Fruit fly (Drosophila melanogaster) whole organism, embryonic: ENCODE measurements around the gene Mitf.

ENCODE experiments used
- BEAF-32 ChIP-seq: fragments of 200-800 bp; sonication (Bioruptor generic); optimal IDR thresholded peaks from 3 replicates; lab custom pipeline; 2017; ENCODE audit warnings: missing biosample characterization, missing genetic modification characterization, mild to moderate bottlenecking, moderate library complexity, missing genetic modification reagents
- Bgb ChIP-seq: fragments of 200-800 bp; sonication (Bioruptor generic); IDR thresholded peaks from 2 replicates; pipeline ENCODE4 v1.3.6; 2022; ENCODE audit warnings: missing biosample characterization, missing genetic modification characterization; ENCODE audit not compliant: partially characterized antibody
- CG10147 ChIP-seq: fragments of 200-800 bp; sonication (Bioruptor generic); optimal IDR thresholded peaks from 2 replicates; lab custom pipeline; 2019; ENCODE audit warnings: missing biosample characterization, mild to moderate bottlenecking, missing genetic modification characterization, moderate library complexity
- CG10321 ChIP-seq: fragments of 200-800 bp; sonication (Bioruptor generic); IDR thresholded peaks from 2 replicates; pipeline ENCODE4 v1.3.6; 2022; ENCODE audit warnings: missing biosample characterization, missing genetic modification characterization
- CG11085 ChIP-seq: fragments of 200-800 bp; sonication (Bioruptor generic); IDR thresholded peaks from 2 replicates; pipeline ENCODE4 v1.3.6; 2022; ENCODE audit warnings: missing biosample characterization, missing genetic modification characterization
- CG11560 ChIP-seq: fragments of 200-800 bp; sonication (Bioruptor generic); IDR thresholded peaks from 3 replicates; pipeline ENCODE4 v1.3.6; 2022; ENCODE audit warnings: missing biosample characterization, missing genetic modification characterization
- CG12391 ChIP-seq: fragments of 200-800 bp; sonication (Bioruptor generic); optimal IDR thresholded peaks from 3 replicates; lab custom pipeline; 2018; ENCODE audit warnings: missing biosample characterization, mild to moderate bottlenecking, missing genetic modification characterization, moderate library complexity
- CG12659 ChIP-seq: fragments of 200-800 bp; sonication (Bioruptor generic); optimal IDR thresholded peaks from 3 replicates; lab custom pipeline; 2017; ENCODE audit warnings: mild to moderate bottlenecking, missing biosample characterization, missing genetic modification reagents, missing genetic modification characterization
- CG14441 ChIP-seq: fragments of 200-800 bp; sonication (Bioruptor generic); IDR thresholded peaks from 2 replicates; pipeline ENCODE4 v1.3.6; 2022; ENCODE audit warnings: missing biosample characterization, missing genetic modification characterization
- CG16813 ChIP-seq: fragments of 200-800 bp; sonication (Bioruptor generic); IDR thresholded peaks from 3 replicates; pipeline ENCODE4 v1.3.6; 2022; ENCODE audit warnings: missing biosample characterization, missing genetic modification characterization; ENCODE audit not compliant: partially characterized antibody
- CG17328 ChIP-seq: fragments of 200-800 bp; sonication (Bioruptor generic); IDR thresholded peaks from 2 replicates; pipeline ENCODE4 v1.3.6; 2022; ENCODE audit warnings: missing biosample characterization, missing genetic modification characterization
- CG30020 ChIP-seq: fragments of 200-800 bp; optimal IDR thresholded peaks from 2 replicates; lab custom pipeline; 2019; ENCODE audit warnings: missing biosample characterization, mild to moderate bottlenecking, missing genetic modification characterization, moderate library complexity
- CG3065 ChIP-seq: fragments of 200-800 bp; sonication (Bioruptor generic); optimal IDR thresholded peaks from 2 replicates; lab custom pipeline; 2016; ENCODE audit warnings: missing biosample characterization, missing genetic modification characterization
- CG32532 ChIP-seq: fragments of 200-800 bp; sonication (Bioruptor generic); IDR thresholded peaks from 2 replicates; pipeline ENCODE4 v1.3.6; 2022; ENCODE audit warnings: missing biosample characterization, missing genetic modification characterization
- CG3847 ChIP-seq: fragments of 200-800 bp; sonication (Bioruptor generic); IDR thresholded peaks from 2 replicates; pipeline ENCODE4 v1.3.6; 2022; ENCODE audit warnings: missing biosample characterization, missing genetic modification characterization
- CG6765 ChIP-seq: fragments of 200-800 bp; sonication (Bioruptor generic); optimal IDR thresholded peaks from 3 replicates; lab custom pipeline; 2017; ENCODE audit warnings: missing biosample characterization, mild to moderate bottlenecking, missing genetic modification characterization
- CG7963 ChIP-seq: fragments of 200-800 bp; sonication (Bioruptor generic); IDR thresholded peaks from 3 replicates; pipeline ENCODE4 v1.3.6; 2022; ENCODE audit warnings: missing biosample characterization, missing genetic modification characterization; ENCODE audit not compliant: partially characterized antibody
- CG8089 ChIP-seq: fragments of 200-800 bp; sonication (Bioruptor generic); optimal IDR thresholded peaks from 3 replicates; lab custom pipeline; 2016; ENCODE audit warnings: missing biosample characterization, missing genetic modification characterization
- CG8290 ChIP-seq, 3 experiments: fragments of 200-800 bp; sonication (Bioruptor generic); optimal IDR thresholded peaks; 2 replicates each; lab custom pipeline; 2016 to 2019; ENCODE audit warnings: missing biosample characterization in 3 of 3, missing genetic modification characterization in 3 of 3, mild to moderate bottlenecking in 2 of 3, moderate library complexity in 1 of 3
- CG8359 ChIP-seq: fragments of 200-800 bp; sonication (Bioruptor generic); optimal IDR thresholded peaks from 2 replicates; lab custom pipeline; 2017; ENCODE audit warnings: missing biosample characterization, mild to moderate bottlenecking, missing genetic modification characterization, borderline replicate concordance
- D19B ChIP-seq: fragments of 200-800 bp; sonication (Bioruptor generic); optimal IDR thresholded peaks from 2 replicates; lab custom pipeline; 2017; ENCODE audit warnings: missing biosample characterization, mild to moderate bottlenecking, missing genetic modification characterization
- Dip3 ChIP-seq: fragments of 200-800 bp; sonication (Bioruptor generic); optimal IDR thresholded peaks from 3 replicates; lab custom pipeline; 2016; ENCODE audit warnings: missing biosample characterization, missing genetic modification characterization
- E2f1 ChIP-seq: fragments of 200-800 bp; sonication (Bioruptor generic); IDR thresholded peaks from 2 replicates; pipeline ENCODE4 v1.3.6; 2022; ENCODE audit warnings: missing biosample characterization, missing genetic modification characterization
- Fer3 ChIP-seq: fragments of 200-800 bp; sonication (Bioruptor generic); optimal IDR thresholded peaks from 2 replicates; lab custom pipeline; 2018; ENCODE audit warnings: missing biosample characterization, mild to moderate bottlenecking, missing genetic modification characterization, moderate library complexity
- HmgD ChIP-seq: fragments of 200-800 bp; sonication (Bioruptor generic); optimal IDR thresholded peaks from 3 replicates; lab custom pipeline; 2016; ENCODE audit warnings: missing biosample characterization, missing genetic modification characterization
- Hr39 ChIP-seq: fragments of >200 bp; optimal IDR thresholded peaks from 2 replicates; lab custom pipeline; 2017
- Myb ChIP-seq: fragments of 200-800 bp; sonication (Bioruptor generic); optimal IDR thresholded peaks from 2 replicates; lab custom pipeline; 2016; ENCODE audit warnings: missing biosample characterization, missing genetic modification characterization
- Oaz ChIP-seq: fragments of 200-800 bp; sonication (Bioruptor generic); IDR thresholded peaks from 2 replicates; pipeline ENCODE4 v1.3.6; 2022; ENCODE audit warnings: missing biosample characterization, missing genetic modification characterization
- Optix ChIP-seq: fragments of 200-800 bp; sonication (Bioruptor generic); IDR thresholded peaks from 3 replicates; pipeline ENCODE4 v1.3.6; 2022; ENCODE audit warnings: missing biosample characterization, missing genetic modification characterization
- Scr ChIP-seq: fragments of 200-800 bp; sonication (Bioruptor generic); IDR thresholded peaks from 2 replicates; pipeline ENCODE4 v1.3.6; 2022; ENCODE audit warnings: missing biosample characterization, missing genetic modification characterization; ENCODE audit not compliant: partially characterized antibody
- al ChIP-seq: fragments of 200-800 bp; sonication (Bioruptor generic); IDR thresholded peaks from 2 replicates; pipeline ENCODE4 v1.3.6; 2022; ENCODE audit warnings: missing biosample characterization, missing genetic modification characterization
- ara ChIP-seq: fragments of 200-800 bp; sonication (Bioruptor generic); IDR thresholded peaks from 2 replicates; pipeline ENCODE4 v1.3.6; 2022; ENCODE audit warnings: missing biosample characterization, missing genetic modification characterization
- ash1 ChIP-seq: fragments of 200-800 bp; sonication (Bioruptor generic); optimal IDR thresholded peaks from 2 replicates; lab custom pipeline; 2018; ENCODE audit warnings: missing biosample characterization, mild to moderate bottlenecking, missing genetic modification characterization
- bowl ChIP-seq: fragments of 200-800 bp; sonication (Bioruptor generic); IDR thresholded peaks from 2 replicates; pipeline ENCODE4 v1.3.6; 2022; ENCODE audit warnings: missing biosample characterization, missing genetic modification characterization
- chinmo ChIP-seq: fragments of 200-800 bp; sonication (Bioruptor generic); IDR thresholded peaks from 4 replicates; pipeline ENCODE4 v1.3.6; 2022; ENCODE audit warnings: missing biosample characterization, missing genetic modification characterization; ENCODE audit not compliant: partially characterized antibody
- chn ChIP-seq: fragments of 200-800 bp; sonication (Bioruptor generic); optimal IDR thresholded peaks from 2 replicates; lab custom pipeline; 2016; ENCODE audit warnings: missing biosample characterization, missing genetic modification characterization
- fd102C ChIP-seq: fragments of 200-800 bp; sonication (Bioruptor generic); optimal IDR thresholded peaks from 2 replicates; lab custom pipeline; 2018; ENCODE audit warnings: missing biosample characterization, mild to moderate bottlenecking, missing genetic modification characterization, moderate library complexity
- fd3F ChIP-seq: fragments of 200-800 bp; sonication (Bioruptor generic); optimal IDR thresholded peaks from 2 replicates; lab custom pipeline; 2018; ENCODE audit warnings: missing biosample characterization, mild to moderate bottlenecking, missing genetic modification characterization, moderate library complexity
- gsb-n ChIP-seq: fragments of 200-800 bp; sonication (Bioruptor generic); optimal IDR thresholded peaks from 3 replicates; lab custom pipeline; 2018; ENCODE audit warnings: missing biosample characterization, mild to moderate bottlenecking, missing genetic modification characterization
- ham ChIP-seq: fragments of 200-800 bp; sonication (Bioruptor generic); IDR thresholded peaks from 2 replicates; pipeline ENCODE4 v1.3.6; 2022; ENCODE audit warnings: missing biosample characterization, missing genetic modification characterization
- hbn ChIP-seq: fragments of 200-800 bp; sonication (Bioruptor generic); IDR thresholded peaks from 2 replicates; pipeline ENCODE4 v1.3.6; 2022; ENCODE audit warnings: missing biosample characterization, missing genetic modification characterization; ENCODE audit not compliant: partially characterized antibody
- hkb ChIP-seq, 2 experiments: fragments of 200-800 bp in 1 of 2; fragments of >200 bp in 1 of 2; sonication (Bioruptor generic) in 1 of 2; IDR thresholded peaks in 1 of 2; optimal IDR thresholded peaks in 1 of 2; 2 replicates each; pipeline versions ENCODE4 v1.3.6 to Lab custom; 2017 to 2022; ENCODE audit warnings: missing biosample characterization in 1 of 2, missing genetic modification characterization in 1 of 2
- lab ChIP-seq: fragments of 200-800 bp; sonication (Bioruptor generic); optimal IDR thresholded peaks from 3 replicates; lab custom pipeline; 2017; ENCODE audit warnings: missing biosample characterization, missing genetic modification characterization, mild to moderate bottlenecking, moderate library complexity, missing genetic modification reagents
- mirr ChIP-seq: fragments of 200-800 bp; sonication (Bioruptor generic); optimal IDR thresholded peaks from 3 replicates; lab custom pipeline; 2018; ENCODE audit warnings: missing biosample characterization, mild to moderate bottlenecking, missing genetic modification characterization
- pb ChIP-seq: fragments of 200-800 bp; sonication (Bioruptor generic); optimal IDR thresholded peaks from 3 replicates; lab custom pipeline; 2016; ENCODE audit warnings: missing biosample characterization, missing genetic modification characterization
- salm ChIP-seq: fragments of 200-800 bp; sonication (Bioruptor generic); optimal IDR thresholded peaks from 2 replicates; lab custom pipeline; 2018; ENCODE audit warnings: missing biosample characterization, mild to moderate bottlenecking, missing genetic modification characterization
- sc ChIP-seq, 3 experiments: fragments of >200 bp in 2 of 3; fragments of 200-800 bp in 1 of 3; sonication (Bioruptor generic) in 1 of 3; optimal IDR thresholded peaks; 2 replicates in 2 of 3; 3 replicates in 1 of 3; lab custom pipeline; 2017; ENCODE audit warnings: mild to moderate bottlenecking in 1 of 3, missing biosample characterization in 1 of 3, missing genetic modification characterization in 1 of 3, missing genetic modification reagents in 1 of 3
- tgo ChIP-seq: fragments of 200-800 bp; sonication (Bioruptor generic); IDR thresholded peaks from 3 replicates; pipeline ENCODE4 v1.3.6; 2022; ENCODE audit warnings: missing biosample characterization, missing genetic modification characterization
- usp ChIP-seq: fragments of >200 bp; optimal IDR thresholded peaks from 2 replicates; lab custom pipeline; 2017; ENCODE audit warnings: missing biosample characterization, missing genetic modification characterization

Gene Mitf

dm6 chr4:1218723-1219398 lies 20.2 kb downstream of the Mitf start (continued):
- peak; percentile 57 for TF ChIP-seq CG8290 (GFP tag; optimal IDR thresholded peaks at IDR 0.05; lab: Kevin White, UChicago)
- peak in 1 of 2 experiments; percentile 55 for TF ChIP-seq CG8290 (tag; optimal IDR thresholded peaks at IDR 0.05; lab: Kevin White, UChicago)
- TF ChIP-seq CG12659 (GFP tag; lab: Kevin White, UChicago) = peak; percentile 41
- no peak for TF ChIP-seq hbn
- TF ChIP-seq CG3065 (GFP tag; lab: Kevin White, UChicago) = no peak
- TF ChIP-seq CG6765 (GFP tag; lab: Kevin White, UChicago) = peak; percentile 11
- TF ChIP-seq CG10321 (GFP tag; lab: Robert Waterston, UW) = no peak
- no peak for TF ChIP-seq CG11085 (GFP tag; lab: Robert Waterston, UW)
- no peak for TF ChIP-seq CG3847 (GFP tag; lab: Robert Waterston, UW)
- TF ChIP-seq ham (GFP tag; lab: Robert Waterston, UW) = no peak
- TF ChIP-seq fd3F = no peak
- TF ChIP-seq CG30020 (tag; lab: Kevin White, UChicago) = peak; percentile 93
- no peak for TF ChIP-seq ara
- no peak for TF ChIP-seq ash1 (GFP tag; lab: Kevin White, UChicago)
- TF ChIP-seq salm (tag; lab: Kevin White, UChicago) = no peak
- TF ChIP-seq Optix (GFP tag; lab: Robert Waterston, UW) = no peak
- no peak for TF ChIP-seq CG12391 (tag; lab: Kevin White, UChicago)
- no peak for TF ChIP-seq chn
- TF ChIP-seq Scr (GFP tag; lab: Robert Waterston, UW) = no peak
- no peak for TF ChIP-seq mirr (GFP tag; lab: Kevin White, UChicago)
- TF ChIP-seq CG17328 = no peak
- peak; percentile 23 for TF ChIP-seq CG10147 (GFP tag; lab: Kevin White, UChicago)
- no peak for TF ChIP-seq bowl (GFP tag; lab: Robert Waterston, UW)
- TF ChIP-seq Bgb = no peak
- TF ChIP-seq CG14441 (GFP tag; lab: Robert Waterston, UW) = no peak
- TF ChIP-seq CG16813 (GFP tag; lab: Robert Waterston, UW) = no peak
- TF ChIP-seq Fer3 = no peak
- no peak for TF ChIP-seq CG8359
- TF ChIP-seq Hr39 = no peak
- TF ChIP-seq fd102C (GFP tag; lab: Kevin White, UChicago) = no peak
- no peak for TF ChIP-seq chinmo (GFP tag; lab: Robert Waterston, UW)
- no peak for TF ChIP-seq CG11560 (tag; lab: Robert Waterston, UW)
- TF ChIP-seq gsb-n (tag; lab: Kevin White, UChicago) = no peak
- no peak for TF ChIP-seq Oaz
- no peak for TF ChIP-seq pb (GFP tag; lab: Kevin White, UChicago)
- TF ChIP-seq al (GFP tag; lab: Robert Waterston, UW) = no peak
- TF ChIP-seq CG8089 (GFP tag; lab: Kevin White, UChicago) = peak; percentile 45
- no peak for TF ChIP-seq BEAF-32 (GFP tag; lab: Kevin White, UChicago)
- no peak for TF ChIP-seq CG32532 (GFP tag; lab: Robert Waterston, UW)
- TF ChIP-seq D19B = peak; percentile 18
- TF ChIP-seq CG7963 = no peak
- no peak for TF ChIP-seq hkb (optimal IDR thresholded peaks at IDR 0.05; lab: Kevin White, UChicago)
- peak; percentile 62 for TF ChIP-seq hkb (GFP tag; IDR thresholded peaks at IDR 0.05; lab: Robert Waterston, UW)
- no peak for TF ChIP-seq HmgD (GFP tag; lab: Kevin White, UChicago)
- TF ChIP-seq E2f1 (GFP tag; lab: Robert Waterston, UW) = no peak
- TF ChIP-seq Dip3 = no peak
- TF ChIP-seq Myb (GFP tag; lab: Kevin White, UChicago) = no peak
- no peak for TF ChIP-seq sc (optimal IDR thresholded peaks at IDR 0.05; lab: Kevin White, UChicago)
- peak; percentile 2 for TF ChIP-seq sc (GFP tag; optimal IDR thresholded peaks at IDR 0.05; lab: Kevin White, UChicago)
- TF ChIP-seq usp (GFP tag; lab: Kevin White, UChicago) = no peak
- no peak for TF ChIP-seq lab (GFP tag; lab: Kevin White, UChicago)
- TF ChIP-seq tgo (GFP tag; lab: Robert Waterston, UW) = no peak
